Worm (Caenorhabditis elegans) whole organism, midembryonic: Measurements from ENCODE around the gene prk-2.

ENCODE experiments used
- cog-1 ChIP-seq: sonication (generic microtip); optimal IDR thresholded peaks from 2 replicates; lab custom pipeline; 2016; ENCODE audit warnings: missing genetic modification characterization, missing compliant biosample characterization
- flt-1 ChIP-seq: fragments of 200-800 bp; sonication (Bioruptor generic); IDR thresholded peaks from 2 replicates; pipeline ENCODE4 v1.3.6; 2022; ENCODE audit warnings: missing genetic modification characterization, missing compliant biosample characterization
- ztf-29 ChIP-seq: fragments of 200-800 bp; sonication (Bioruptor generic); IDR thresholded peaks from 2 replicates; pipeline ENCODE4 v1.3.6; 2022; ENCODE audit warnings: missing genetic modification reagents, missing genetic modification characterization, missing compliant biosample characterization

DNA sequence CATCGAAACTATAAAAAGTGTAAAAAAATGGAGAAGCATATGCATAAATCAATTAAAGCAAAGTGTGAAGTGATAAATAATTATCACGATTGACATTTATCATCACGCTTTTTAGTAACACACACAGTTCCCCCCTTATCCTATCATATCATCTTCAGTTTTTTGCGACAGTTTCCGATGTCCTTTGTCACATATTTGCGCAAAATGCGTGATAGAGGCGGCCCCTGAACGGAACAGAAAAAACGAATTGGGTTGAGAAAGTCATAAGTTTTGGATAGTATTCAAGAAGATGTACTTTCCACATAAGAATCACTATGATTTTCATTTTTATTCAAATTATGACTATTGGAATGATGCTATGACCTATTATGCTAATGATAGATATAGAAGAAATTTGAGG, 20.9 kb downstream of the prk-2 start:
- TF ChIP-seq cog-1 (tag; lab: Kevin White, UChicago) (no peak), flt-1 (no peak), ztf-29 (GFP tag; lab: Robert Waterston, UW) (no peak)
